Worm (Caenorhabditis elegans) whole organism, early embryonic: Measurements from ENCODE around the gene gst-3.

Experiments
- ama-1 ChIP-seq: fragments of 150-350 bp; optimal IDR thresholded peaks from 2 replicates; lab custom pipeline; 2014
- ceh-13 ChIP-seq: fragments of 200-800 bp; sonication (Bioruptor generic); optimal IDR thresholded peaks from 2 replicates; lab custom pipeline; 2018; ENCODE audit warnings: mild to moderate bottlenecking, missing genetic modification characterization, missing compliant biosample characterization
- flt-1 ChIP-seq: fragments of 200-800 bp; sonication (Bioruptor generic); IDR thresholded peaks from 2 replicates; pipeline ENCODE4 v1.3.6; 2022; ENCODE audit warnings: missing genetic modification characterization, missing compliant biosample characterization
- hmbx-1 ChIP-seq: sonication (generic microtip); optimal IDR thresholded peaks from 2 replicates; lab custom pipeline; 2016; ENCODE audit warnings: mild to moderate bottlenecking, missing genetic modification characterization, missing compliant biosample characterization
- hnd-1 ChIP-seq: sonication (generic microtip); optimal IDR thresholded peaks from 2 replicates; lab custom pipeline; 2016; ENCODE audit warnings: missing genetic modification characterization, missing compliant biosample characterization
- pes-1 ChIP-seq: fragments of 200-800 bp; sonication (Bioruptor generic); IDR thresholded peaks from 2 replicates; pipeline ENCODE4 v1.3.6; 2022; ENCODE audit warnings: missing genetic modification reagents, missing genetic modification characterization, missing compliant biosample characterization
- sea-1 ChIP-seq: fragments of 200-800 bp; sonication (Bioruptor generic); conservative IDR thresholded peaks from 2 replicates; pipeline ENCODE4 v1.3.6; 2022; ENCODE audit warnings: missing genetic modification characterization, missing compliant biosample characterization
- tbx-11 ChIP-seq: fragments of 200-800 bp; sonication (Bioruptor generic); IDR thresholded peaks from 2 replicates; pipeline ENCODE4 v1.3.6; 2022; ENCODE audit warnings: missing genetic modification characterization, missing compliant biosample characterization
- tra-4 ChIP-seq: sonication (generic microtip); optimal IDR thresholded peaks from 2 replicates; lab custom pipeline; 2017; ENCODE audit warnings: missing genetic modification characterization, missing compliant biosample characterization

DNA sequence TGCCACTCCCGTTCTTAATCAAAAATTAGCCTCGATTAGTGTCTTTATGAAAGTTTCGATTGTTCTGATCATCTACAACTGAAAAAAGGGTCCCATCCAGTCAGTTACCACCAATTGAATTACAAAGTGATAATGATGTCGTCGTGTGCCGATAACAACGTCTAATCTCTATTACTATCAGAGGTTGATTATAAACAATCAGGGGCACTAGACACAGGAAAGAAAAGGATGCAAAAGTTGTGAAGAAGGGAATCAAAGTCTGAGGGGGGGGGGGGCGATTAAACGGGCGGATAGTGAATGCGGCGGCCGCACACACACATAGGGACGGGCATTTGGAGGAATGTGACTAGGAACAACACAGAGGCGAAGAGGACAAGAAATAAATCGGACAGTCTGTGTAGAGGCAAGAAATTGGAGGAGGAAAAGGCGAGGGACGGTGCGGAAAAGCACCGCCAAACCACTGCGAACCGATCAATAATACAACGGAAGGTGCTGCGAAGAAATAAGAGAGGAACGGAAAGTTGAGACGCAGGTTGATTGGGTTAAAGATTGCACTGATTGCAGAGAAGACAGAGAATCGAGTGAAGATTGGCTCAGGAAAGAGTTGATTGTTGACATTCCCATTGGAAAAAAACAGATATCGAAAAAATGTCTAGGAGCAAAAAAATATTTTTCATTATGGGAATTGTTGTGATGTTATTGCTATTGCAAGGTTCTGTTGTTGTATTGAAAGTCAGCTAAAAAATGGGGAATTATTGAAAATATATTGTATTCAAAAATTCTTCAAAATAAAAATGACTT is 35.1 kb upstream of the gst-3 start:
- no peak for TF ChIP-seq ceh-13 (GFP tag; lab: Kevin White, UChicago)
- TF ChIP-seq hmbx-1, result no peak
- TF ChIP-seq pes-1, result no peak
- TF ChIP-seq flt-1 (GFP tag; lab: Robert Waterston, UW), result no peak
- no peak for TF ChIP-seq sea-1 (GFP tag; lab: Robert Waterston, UW)
- TF ChIP-seq ama-1 (lab: Kevin White, UChicago), result no peak
- TF ChIP-seq tbx-11, result no peak
- TF ChIP-seq tra-4 (tag; lab: Kevin White, UChicago), result no peak
- TF ChIP-seq hnd-1 (tag; lab: Kevin White, UChicago), result no peak
